Fruit fly (Drosophila melanogaster) whole organism, embryonic: Measurements from ENCODE around the gene Gdi.

Source experiments
- CG16815 ChIP-seq: fragments of 200-800 bp; sonication (Bioruptor generic); optimal IDR thresholded peaks from 3 replicates; lab custom pipeline; 2017; ENCODE audit warnings: missing biosample characterization, mild to moderate bottlenecking, missing genetic modification characterization
- CG3407 ChIP-seq: fragments of 200-800 bp; sonication (Bioruptor generic); optimal IDR thresholded peaks from 2 replicates; lab custom pipeline; 2018; ENCODE audit warnings: missing biosample characterization, mild to moderate bottlenecking, missing genetic modification characterization
- Kr ChIP-seq: fragments of 200-800 bp; sonication (Bioruptor generic); optimal IDR thresholded peaks from 2 replicates; lab custom pipeline; 2017; ENCODE audit warnings: missing biosample characterization, mild to moderate bottlenecking, missing genetic modification characterization
- Lpt ChIP-seq: fragments of >200 bp; optimal IDR thresholded peaks from 2 replicates; lab custom pipeline; 2018; ENCODE audit warnings: missing biosample characterization, missing genetic modification characterization
- NC2α ChIP-seq: fragments of 200-800 bp; sonication (Bioruptor generic); optimal IDR thresholded peaks from 2 replicates; lab custom pipeline; 2016; ENCODE audit warnings: missing biosample characterization, missing genetic modification characterization
- Six4 ChIP-seq: fragments of 200-800 bp; sonication (Bioruptor generic); optimal IDR thresholded peaks from 2 replicates; lab custom pipeline; 2016; ENCODE audit warnings: missing biosample characterization, missing genetic modification characterization
- Tbp ChIP-seq: fragments of >200 bp; optimal IDR thresholded peaks from 2 replicates; lab custom pipeline; 2018; ENCODE audit warnings: missing biosample characterization, missing genetic modification characterization
- al ChIP-seq: fragments of 200-800 bp; sonication (Bioruptor generic); IDR thresholded peaks from 2 replicates; pipeline ENCODE4 v1.3.6; 2022; ENCODE audit warnings: missing biosample characterization, missing genetic modification characterization
- ap ChIP-seq: fragments of 200-800 bp; sonication (Bioruptor generic); IDR thresholded peaks from 2 replicates; pipeline ENCODE4 v1.3.6; 2022; ENCODE audit warnings: missing biosample characterization, missing genetic modification characterization
- corto ChIP-seq: fragments of 200-800 bp; sonication (Bioruptor generic); optimal IDR thresholded peaks from 2 replicates; lab custom pipeline; 2016; ENCODE audit warnings: missing biosample characterization, mild to moderate bottlenecking, missing genetic modification characterization, moderate library complexity
- klu ChIP-seq: fragments of 200-800 bp; sonication (Bioruptor generic); IDR thresholded peaks from 2 replicates; pipeline ENCODE4 v1.3.6; 2022; ENCODE audit warnings: missing biosample characterization, missing genetic modification characterization
- ssp ChIP-seq: fragments of 200-800 bp; sonication (Bioruptor generic); IDR thresholded peaks from 2 replicates; pipeline ENCODE4 v1.3.6; 2022; ENCODE audit warnings: missing biosample characterization, missing genetic modification characterization
- ttk ChIP-seq: fragments of 200-800 bp; sonication (Bioruptor generic); IDR thresholded peaks from 2 replicates; pipeline ENCODE4 v2.1.2; 2022; ENCODE audit warnings: missing biosample characterization, missing genetic modification characterization
- wek ChIP-seq: fragments of 200-800 bp; sonication (Bioruptor generic); optimal IDR thresholded peaks from 3 replicates; lab custom pipeline; 2018; ENCODE audit warnings: missing biosample characterization, mild to moderate bottlenecking, missing genetic modification characterization, moderate library complexity

- no peak for TF ChIP-seq klu
- no peak for TF ChIP-seq corto
- no peak for TF ChIP-seq CG3407
- no peak for TF ChIP-seq wek
- no peak for TF ChIP-seq ap (GFP tag; lab: Robert Waterston, UW)
- no peak for TF ChIP-seq al (GFP tag; lab: Robert Waterston, UW)
- TF ChIP-seq Kr (GFP tag; lab: Kevin White, UChicago) = no peak
- TF ChIP-seq Six4 (GFP tag; lab: Kevin White, UChicago) = no peak
- TF ChIP-seq Tbp (GFP tag; lab: Kevin White, UChicago) = no peak
- TF ChIP-seq ttk (GFP tag; lab: Robert Waterston, UW) = no peak
- no peak for TF ChIP-seq Lpt (GFP tag; lab: Kevin White, UChicago)
- no peak for TF ChIP-seq NC2α (GFP tag; lab: Kevin White, UChicago)
- TF ChIP-seq CG16815 (GFP tag; lab: Kevin White, UChicago) = no peak
- no peak for TF ChIP-seq ssp (GFP tag; lab: Robert Waterston, UW)
These were observed 27.3 kb downstream of the Gdi start for dm6 chr2L:9467392-9467791.
